Worm (Caenorhabditis elegans) whole organism, L4 larva: ENCODE results near the gene sbsp-1.
A peak's percentile ranks its signal among the peaks of the same experiment; 100 is the strongest.

ENCODE experiments used
- D1046.2 ChIP-seq: fragments of 200-800 bp; sonication (Bioruptor generic); IDR thresholded peaks from 2 replicates; pipeline ENCODE4 v1.3.6; 2022; ENCODE audit warnings: missing genetic modification characterization, missing compliant biosample characterization
- F26F4.8 ChIP-seq: fragments of 200-800 bp; sonication (Bioruptor generic); conservative IDR thresholded peaks from 2 replicates; pipeline ENCODE4 v1.3.6; 2022; ENCODE audit warnings: missing genetic modification characterization, missing compliant biosample characterization
- F44E2.7 ChIP-seq: fragments of 200-800 bp; sonication (Bioruptor generic); IDR thresholded peaks from 2 replicates; pipeline ENCODE4 v2.1.2; 2022; ENCODE audit warnings: missing genetic modification characterization, missing compliant biosample characterization
- Y105C5A.15 ChIP-seq: fragments of 200-800 bp; sonication (Bioruptor generic); IDR thresholded peaks from 2 replicates; pipeline ENCODE4 v1.3.6; 2022; ENCODE audit warnings: missing genetic modification characterization, missing compliant biosample characterization
- Y48G9A.11 ChIP-seq: fragments of 200-800 bp; sonication (Bioruptor generic); IDR thresholded peaks from 2 replicates; pipeline ENCODE4 v1.3.6; 2022; ENCODE audit warnings: missing genetic modification reagents, missing genetic modification characterization, missing compliant biosample characterization
- Y5F2A.4 ChIP-seq: fragments of 200-800 bp; sonication (Bioruptor generic); optimal IDR thresholded peaks from 2 replicates; lab custom pipeline; 2018; ENCODE audit warnings: mild to moderate bottlenecking, missing genetic modification characterization, missing compliant biosample characterization
- ZK337.2 ChIP-seq: fragments of 200-800 bp; sonication (Bioruptor generic); IDR thresholded peaks from 2 replicates; pipeline ENCODE4 v1.3.6; 2022; ENCODE audit warnings: missing genetic modification reagents, missing genetic modification characterization, missing compliant biosample characterization
- aha-1 ChIP-seq: fragments of 150-350 bp; peaks from one replicate; lab custom pipeline; 2014; ENCODE audit warnings: missing biosample characterization, missing genetic modification characterization
- arid-1 ChIP-seq: fragments of 200-800 bp; sonication (Bioruptor generic); conservative IDR thresholded peaks from 2 replicates; pipeline ENCODE4 v1.3.6; 2022; ENCODE audit warnings: missing genetic modification reagents, missing genetic modification characterization, missing compliant biosample characterization
- ceh-20 ChIP-seq: fragments of 200-800 bp; sonication (Bioruptor generic); IDR thresholded peaks from 2 replicates; pipeline ENCODE4 v1.3.6; 2022; ENCODE audit warnings: missing genetic modification reagents, missing genetic modification characterization, missing compliant biosample characterization
- ceh-28 ChIP-seq: fragments of 150-350 bp; optimal IDR thresholded peaks from 2 replicates; lab custom pipeline; 2014; ENCODE audit warnings: missing biosample characterization, missing genetic modification reagents, missing genetic modification characterization
- ceh-32 ChIP-seq: sonication (generic microtip); optimal IDR thresholded peaks from 2 replicates; lab custom pipeline; 2016; ENCODE audit warnings: mild to moderate bottlenecking, missing genetic modification characterization, missing compliant biosample characterization; ENCODE audit not compliant: poor library complexity
- ceh-62 ChIP-seq: sonication (generic microtip); optimal IDR thresholded peaks from 2 replicates; lab custom pipeline; 2017; ENCODE audit warnings: missing biosample characterization, missing genetic modification characterization
- ces-1 ChIP-seq: fragments of 150-350 bp; sonication (generic microtip); optimal IDR thresholded peaks from 4 replicates; lab custom pipeline; 2014; ENCODE audit warnings: missing biosample characterization, missing genetic modification reagents, missing genetic modification characterization
- ctbp-1 ChIP-seq: fragments of 200-800 bp; sonication (Bioruptor generic); IDR thresholded peaks from 2 replicates; pipeline ENCODE4 v1.3.6; 2022; ENCODE audit warnings: missing genetic modification reagents, missing genetic modification characterization, missing compliant biosample characterization
- daf-16 ChIP-seq, 3 experiments: sonication (generic microtip); optimal IDR thresholded peaks; 2 replicates each; lab custom pipeline; 2016 to 2017; ENCODE audit warnings: missing genetic modification characterization in 3 of 3, missing genetic modification reagents in 3 of 3, mild to moderate bottlenecking in 2 of 3, missing compliant biosample characterization in 2 of 3, missing biosample characterization in 1 of 3, moderate library complexity in 1 of 3
- daf-19 ChIP-seq: fragments of 200-800 bp; sonication (Bioruptor generic); conservative IDR thresholded peaks from 2 replicates; pipeline ENCODE4 v1.3.6; 2022; ENCODE audit warnings: missing genetic modification characterization, missing compliant biosample characterization
- daf-8 ChIP-seq: fragments of 200-800 bp; sonication (Bioruptor generic); IDR thresholded peaks from 2 replicates; pipeline ENCODE4 v1.3.6; 2022; ENCODE audit warnings: missing genetic modification characterization, missing compliant biosample characterization
- dmd-6 ChIP-seq: fragments of 200-800 bp; sonication (Bioruptor generic); IDR thresholded peaks from 2 replicates; pipeline ENCODE4 v1.3.6; 2022; ENCODE audit warnings: missing genetic modification reagents, missing genetic modification characterization, missing compliant biosample characterization
- dmd-8 ChIP-seq: fragments of 200-800 bp; sonication (Bioruptor generic); IDR thresholded peaks from 2 replicates; pipeline ENCODE4 v1.3.6; 2022; ENCODE audit warnings: missing genetic modification characterization, missing compliant biosample characterization
- gei-8 ChIP-seq: fragments of 200-800 bp; sonication (Bioruptor generic); optimal IDR thresholded peaks from 2 replicates; lab custom pipeline; 2018; ENCODE audit warnings: mild to moderate bottlenecking, missing genetic modification characterization, missing compliant biosample characterization
- hlh-11 ChIP-seq: fragments of 200-800 bp; sonication (Bioruptor generic); optimal IDR thresholded peaks from 2 replicates; lab custom pipeline; 2018; ENCODE audit warnings: mild to moderate bottlenecking, missing genetic modification characterization, missing compliant biosample characterization
- hlh-30 ChIP-seq: sonication (generic microtip); optimal IDR thresholded peaks from 2 replicates; lab custom pipeline; 2017; ENCODE audit warnings: antibody characterized with exemption, mild to moderate bottlenecking, missing genetic modification characterization, missing compliant biosample characterization; ENCODE audit not compliant: insufficient read depth
- lin-1 ChIP-seq: fragments of 200-800 bp; sonication (Bioruptor generic); IDR thresholded peaks from 2 replicates; pipeline ENCODE4 v1.3.6; 2022; ENCODE audit warnings: missing genetic modification reagents, missing genetic modification characterization, missing compliant biosample characterization
- lin-38 ChIP-seq: fragments of 200-800 bp; sonication (Bioruptor generic); IDR thresholded peaks from 2 replicates; pipeline ENCODE4 v1.3.6; 2022; ENCODE audit warnings: missing genetic modification reagents, missing genetic modification characterization, missing compliant biosample characterization
- lsy-2 ChIP-seq, 2 experiments: fragments of 150-350 bp in 1 of 2; sonication (generic microtip) in 1 of 2; optimal IDR thresholded peaks; 2 replicates each; lab custom pipeline; 2014 to 2017; ENCODE audit warnings: missing biosample characterization in 2 of 2, missing genetic modification characterization in 2 of 2
- madf-5 ChIP-seq, 2 experiments: fragments of 200-800 bp; sonication (Bioruptor generic); IDR thresholded peaks; 2 replicates each; pipeline ENCODE4 v1.3.6; 2022; ENCODE audit warnings: missing compliant biosample characterization in 2 of 2, missing genetic modification characterization in 2 of 2
- mdl-1 ChIP-seq, 2 experiments: fragments of 150-350 bp in 1 of 2; sonication (generic microtip) in 1 of 2; optimal IDR thresholded peaks; 2 replicates each; lab custom pipeline; 2014 to 2017; ENCODE audit warnings: missing biosample characterization in 2 of 2, missing genetic modification characterization in 2 of 2
- mep-1 ChIP-seq: fragments of 150-350 bp; sonication (generic microtip); optimal IDR thresholded peaks from 3 replicates; lab custom pipeline; 2014; ENCODE audit warnings: missing biosample characterization, missing genetic modification characterization
- mxl-3 ChIP-seq: fragments of 200-800 bp; sonication (Bioruptor generic); optimal IDR thresholded peaks from 2 replicates; lab custom pipeline; 2018; ENCODE audit warnings: mild to moderate bottlenecking, missing genetic modification characterization, missing compliant biosample characterization
- nhr-11 ChIP-seq: fragments of 150-350 bp; optimal IDR thresholded peaks from 2 replicates; lab custom pipeline; 2014; ENCODE audit warnings: missing biosample characterization, missing genetic modification characterization
- nhr-237 ChIP-seq: sonication (generic microtip); optimal IDR thresholded peaks from 2 replicates; lab custom pipeline; 2017; ENCODE audit warnings: missing biosample characterization, missing genetic modification characterization
- nhr-48 ChIP-seq: sonication (generic microtip); optimal IDR thresholded peaks from 2 replicates; lab custom pipeline; 2016; ENCODE audit warnings: mild to moderate bottlenecking, missing genetic modification characterization, missing compliant biosample characterization
- nhr-76 ChIP-seq: fragments of 150-350 bp; optimal IDR thresholded peaks from 2 replicates; lab custom pipeline; 2014; ENCODE audit warnings: missing biosample characterization, missing genetic modification characterization
- nhr-77 ChIP-seq: fragments of 150-350 bp; optimal IDR thresholded peaks from 2 replicates; lab custom pipeline; 2014; ENCODE audit warnings: missing biosample characterization, missing genetic modification characterization
- php-3 ChIP-seq: fragments of 200-800 bp; sonication (Bioruptor generic); IDR thresholded peaks from 2 replicates; pipeline ENCODE4 v1.3.6; 2022; ENCODE audit warnings: missing genetic modification reagents, missing genetic modification characterization, missing compliant biosample characterization
- pqm-1 ChIP-seq: sonication (generic microtip); optimal IDR thresholded peaks from 2 replicates; lab custom pipeline; 2017; ENCODE audit warnings: missing biosample characterization, missing genetic modification characterization
- rbr-2 ChIP-seq: sonication (generic microtip); optimal IDR thresholded peaks from 2 replicates; lab custom pipeline; 2016; ENCODE audit warnings: missing genotype, missing genetic modification characterization, missing compliant biosample characterization
- sdz-12 ChIP-seq: fragments of 200-800 bp; sonication (Bioruptor generic); optimal IDR thresholded peaks from 2 replicates; lab custom pipeline; 2018; ENCODE audit warnings: mild to moderate bottlenecking, missing genetic modification characterization, missing compliant biosample characterization
- skn-1 ChIP-seq: fragments of 150-350 bp; optimal IDR thresholded peaks from 2 replicates; lab custom pipeline; 2014; ENCODE audit warnings: missing biosample characterization, missing genetic modification characterization
- snpc-4 ChIP-seq: fragments of 150-350 bp; optimal IDR thresholded peaks from 2 replicates; lab custom pipeline; 2014; ENCODE audit warnings: missing biosample characterization, missing genetic modification characterization
- tag-97 ChIP-seq: fragments of 200-800 bp; sonication (Bioruptor generic); IDR thresholded peaks from 2 replicates; pipeline ENCODE4 v1.3.6; 2022; ENCODE audit warnings: missing genetic modification characterization, missing compliant biosample characterization
- tra-1 ChIP-seq: fragments of 200-800 bp; sonication (Bioruptor generic); IDR thresholded peaks from 2 replicates; pipeline ENCODE4 v1.3.6; 2022; ENCODE audit warnings: missing genetic modification reagents, missing genetic modification characterization, missing compliant biosample characterization
- unc-39 ChIP-seq: sonication (generic microtip); optimal IDR thresholded peaks from 2 replicates; lab custom pipeline; 2017; ENCODE audit warnings: missing biosample characterization, missing genetic modification characterization
- vab-7 ChIP-seq: fragments of 200-800 bp; sonication (Bioruptor generic); IDR thresholded peaks from 2 replicates; pipeline ENCODE4 v1.3.6; 2022; ENCODE audit warnings: missing genetic modification reagents, missing genetic modification characterization, missing compliant biosample characterization
- zag-1 ChIP-seq: fragments of 150-350 bp; optimal IDR thresholded peaks from 2 replicates; lab custom pipeline; 2014; ENCODE audit warnings: missing biosample characterization, missing genetic modification characterization
- zip-11 ChIP-seq: fragments of 200-800 bp; sonication (Bioruptor generic); IDR thresholded peaks from 2 replicates; pipeline ENCODE4 v1.3.6; 2022; ENCODE audit warnings: missing genetic modification characterization, missing compliant biosample characterization
- zip-2 ChIP-seq: fragments of 150-350 bp; optimal IDR thresholded peaks from 2 replicates; lab custom pipeline; 2014; ENCODE audit warnings: missing biosample characterization, missing genetic modification characterization
- ztf-7 ChIP-seq: fragments of 150-350 bp; optimal IDR thresholded peaks from 2 replicates; lab custom pipeline; 2014; ENCODE audit warnings: missing biosample characterization, missing genetic modification characterization

Gene sbsp-1

ce11 chrIII:10816045-10816444 is 16.7 kb upstream of the sbsp-1 start:
- TF ChIP-seq pqm-1 (tag; lab: Kevin White, UChicago) (no peak), aha-1 (tag; lab: Kevin White, UChicago) (peak; percentile 24), ceh-62 (tag; lab: Kevin White, UChicago) (no peak), mxl-3 (GFP tag; lab: Kevin White, UChicago) (no peak), nhr-11 (tag; lab: Kevin White, UChicago) (peak; percentile 63), daf-16 (GFP tag; optimal IDR thresholded peaks at IDR 0.05; lab: Kevin White, UChicago) (peak in 1 of 2 experiments; percentile 42), daf-16 (tag; optimal IDR thresholded peaks at IDR 0.05; lab: Kevin White, UChicago) (no peak), ces-1 (GFP tag; lab: Kevin White, UChicago) (no peak), skn-1 (no peak)

ce11 chrIII:10816800-10817418 is 15.8 kb upstream of the sbsp-1 start, which contains the start of gene sca-1:
TSS of gene sca-1 (minus strand) at chrIII:10816850.
- TF ChIP-seq F26F4.8 (GFP tag; lab: Robert Waterston, UW) (no peak), F44E2.7 (GFP tag; lab: Robert Waterston, UW) (no peak), nhr-77 (tag; lab: Kevin White, UChicago) (no peak), hlh-11 (peak; percentile 48), gei-8 (GFP tag; lab: Kevin White, UChicago) (no peak), skn-1 (no peak), ctbp-1 (GFP tag; lab: Robert Waterston, UW) (no peak), hlh-30 (tag; lab: Kevin White, UChicago) (no peak), ceh-62 (tag; lab: Kevin White, UChicago) (no peak), lin-1 (GFP tag; lab: Robert Waterston, UW) (no peak), daf-8 (GFP tag; lab: Robert Waterston, UW) (no peak), ceh-32 (tag; lab: Kevin White, UChicago) (no peak), sdz-12 (GFP tag; lab: Kevin White, UChicago) (no peak), nhr-76 (tag; lab: Kevin White, UChicago) (no peak), dmd-8 (GFP tag; lab: Robert Waterston, UW) (no peak), daf-19 (GFP tag; lab: Robert Waterston, UW) (no peak), daf-16 (GFP tag; optimal IDR thresholded peaks at IDR 0.05; lab: Kevin White, UChicago) (peak in 1 of 2 experiments; percentile 20), daf-16 (tag; optimal IDR thresholded peaks at IDR 0.05; lab: Kevin White, UChicago) (no peak), ces-1 (GFP tag; lab: Kevin White, UChicago) (no peak), zip-2 (tag; lab: Kevin White, UChicago) (no peak), dmd-6 (GFP tag; lab: Robert Waterston, UW) (no peak), tra-1 (GFP tag; lab: Robert Waterston, UW) (no peak), zag-1 (tag; lab: Kevin White, UChicago) (no peak), D1046.2 (GFP tag; lab: Robert Waterston, UW) (0 out of 2 replicates have a peak, but pooled peaks have one; percentile 9), ceh-28 (tag; lab: Kevin White, UChicago) (no peak), ceh-20 (GFP tag; lab: Robert Waterston, UW) (no peak), ztf-7 (no peak), ZK337.2 (GFP tag; lab: Robert Waterston, UW) (no peak), zip-11 (GFP tag; lab: Robert Waterston, UW) (no peak), Y105C5A.15 (GFP tag; lab: Robert Waterston, UW) (no peak), unc-39 (tag; lab: Kevin White, UChicago) (no peak), rbr-2 (no peak), lin-38 (GFP tag; lab: Robert Waterston, UW) (no peak), nhr-48 (tag; lab: Kevin White, UChicago) (no peak), mdl-1 (tag; optimal IDR thresholded peaks at IDR 0.05; lab: Kevin White, UChicago) (no peak), tag-97 (no peak), nhr-237 (tag; lab: Kevin White, UChicago) (no peak), mep-1 (no peak), madf-5 (GFP tag; IDR thresholded peaks at IDR 0.05; lab: Robert Waterston, UW) (0 out of 4 replicates have a peak, but pooled peaks of 1 of the 2 experiments have one; percentile 61), lsy-2 (tag; optimal IDR thresholded peaks at IDR 0.05; lab: Kevin White, UChicago) (no peak), php-3 (GFP tag; lab: Robert Waterston, UW) (no peak), mxl-3 (GFP tag; lab: Kevin White, UChicago) (no peak), Y48G9A.11 (GFP tag; lab: Robert Waterston, UW) (no peak), Y5F2A.4 (GFP tag; lab: Kevin White, UChicago) (no peak), vab-7 (no peak), snpc-4 (tag; lab: Kevin White, UChicago) (no peak), arid-1 (no peak)
